In the genomic region with DNA sequence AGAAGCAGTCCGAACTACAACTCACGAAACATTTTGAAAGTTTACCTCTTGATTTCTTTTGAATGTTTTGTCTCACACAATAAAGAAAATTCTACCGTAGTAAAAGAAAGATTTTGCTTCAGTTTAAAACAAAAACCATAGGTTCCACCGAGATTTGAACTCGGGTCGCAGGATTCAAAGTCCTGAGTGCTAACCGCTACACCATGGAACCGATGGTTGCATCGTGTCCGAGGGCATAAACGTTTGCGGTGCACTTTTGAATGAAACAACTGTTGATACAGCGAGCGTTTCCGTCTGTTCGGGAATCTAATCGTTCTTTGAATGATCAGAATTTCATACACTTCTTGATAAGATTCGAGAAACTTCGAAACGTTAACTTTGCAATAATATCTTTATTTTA, we compare ENCODE assay signal across 3 worm cellular contexts.
TF ChIP-seq lines count a peak whose summit lies in the region.

No protein-coding gene starts in this region.

TF ChIP-seq in whole organism, L1 larva, 84 proteins besides CTCF, POLR2A, EP300 and RAD21 (continued from another document and continues in another):
- TF ChIP-seq snpc-4 (tag; optimal IDR thresholded peaks at IDR 0.05; lab: Kevin White, UChicago) (no peak), ceh-90 (tag; optimal IDR thresholded peaks at IDR 0.05; lab: Kevin White, UChicago) (no peak), lin-13 (GFP tag; optimal IDR thresholded peaks at IDR 0.05; lab: Kevin White, UChicago) (peak; percentile 11), xbp-1 (tag; optimal IDR thresholded peaks at IDR 0.05; lab: Kevin White, UChicago) (peak; percentile 23), ets-5 (GFP tag; IDR thresholded peaks at IDR 0.05; lab: Robert Waterston, UW) (no peak), nhr-71 (tag; optimal IDR thresholded peaks at IDR 0.05; lab: Kevin White, UChicago) (peak; percentile 83), grh-1 (GFP tag; IDR thresholded peaks at IDR 0.05; lab: Robert Waterston, UW) (peak; percentile 37; the same call in 1 of the 2 replicates), pax-3 (tag; optimal IDR thresholded peaks at IDR 0.05; lab: Kevin White, UChicago) (no peak), unc-130 (tag; optimal IDR thresholded peaks at IDR 0.05; lab: Kevin White, UChicago) (peak; percentile 63), nhr-90 (tag; optimal IDR thresholded peaks at IDR 0.05; lab: Kevin White, UChicago; ENCODE audit: poor library complexity) (peak; percentile 79), swsn-7 (tag; optimal IDR thresholded peaks at IDR 0.05; lab: Kevin White, UChicago) (peak; percentile 37), mep-1 (tag; optimal IDR thresholded peaks at IDR 0.05; lab: Kevin White, UChicago) (peak; percentile 61), C04F5.9 (tag; optimal IDR thresholded peaks at IDR 0.05; lab: Kevin White, UChicago) (no peak), nhr-237 (tag; optimal IDR thresholded peaks at IDR 0.05; lab: Kevin White, UChicago) (no peak), dpl-1 (GFP tag; optimal IDR thresholded peaks at IDR 0.05; lab: Kevin White, UChicago) (peak; percentile 21 to 36 (median 25)), irx-1 (tag; optimal IDR thresholded peaks at IDR 0.05; lab: Kevin White, UChicago) (peak; percentile 9), sox-4 (tag; optimal IDR thresholded peaks at IDR 0.05; lab: Kevin White, UChicago) (no peak), ceh-8 (GFP tag; optimal IDR thresholded peaks at IDR 0.05; lab: Kevin White, UChicago) (no peak), nhr-20 (tag; optimal IDR thresholded peaks at IDR 0.05; lab: Kevin White, UChicago) (peak; percentile 72), nhr-77 (tag; optimal IDR thresholded peaks at IDR 0.05; lab: Kevin White, UChicago) (no peak), unc-62 (GFP tag; optimal IDR thresholded peaks at IDR 0.05; lab: Kevin White, UChicago) (no peak), unc-30 (tag; optimal IDR thresholded peaks at IDR 0.05; lab: Kevin White, UChicago) (no peak), nhr-76 (tag; optimal IDR thresholded peaks at IDR 0.05; lab: Kevin White, UChicago) (no peak), C16A3.4 (tag; optimal IDR thresholded peaks at IDR 0.05; lab: Kevin White, UChicago) (peak; percentile 73), blmp-1 (tag; optimal IDR thresholded peaks at IDR 0.05; lab: Kevin White, UChicago) (peak; percentile 28), ama-1 (optimal IDR thresholded peaks at IDR 0.05; lab: Kevin White, UChicago) (peak; percentile 55), egl-27 (tag; optimal IDR thresholded peaks at IDR 0.05; lab: Kevin White, UChicago) (no peak), vab-15 (tag; optimal IDR thresholded peaks at IDR 0.05; lab: Kevin White, UChicago) (no peak), pqm-1 (tag; optimal IDR thresholded peaks at IDR 0.05; lab: Kevin White, UChicago) (no peak), snu-23 (GFP tag; optimal IDR thresholded peaks at IDR 0.05; lab: Kevin White, UChicago) (peak; percentile 84), mab-9 (GFP tag; IDR thresholded peaks at IDR 0.05; lab: Robert Waterston, UW) (peak; percentile 14; the same call in 1 of the 2 replicates), C34B4.2 (tag; optimal IDR thresholded peaks at IDR 0.05; lab: Kevin White, UChicago) (no peak), sptf-1 (tag; optimal IDR thresholded peaks at IDR 0.05; lab: Kevin White, UChicago) (no peak), elt-2 (tag; optimal IDR thresholded peaks at IDR 0.05; lab: Kevin White, UChicago) (peak; percentile 46), zip-4 (GFP tag; optimal IDR thresholded peaks at IDR 0.05; lab: Kevin White, UChicago) (no peak), fkh-10 (GFP tag; optimal IDR thresholded peaks at IDR 0.05; lab: Kevin White, UChicago) (no peak), mdl-1 (tag; optimal IDR thresholded peaks at IDR 0.05; lab: Kevin White, UChicago) (peak in 1 of 2 experiments; percentile 59), lin-35 (GFP tag; optimal IDR thresholded peaks at IDR 0.05; lab: Kevin White, UChicago) (peak; percentile 23 to 75), hlh-4 (tag; optimal IDR thresholded peaks at IDR 0.05; lab: Kevin White, UChicago) (no peak), nhr-47 (tag; optimal IDR thresholded peaks at IDR 0.05; lab: Kevin White, UChicago) (peak; percentile 66), tlp-1 (tag; optimal IDR thresholded peaks at IDR 0.05; lab: Kevin White, UChicago) (no peak), jun-1 (tag; optimal IDR thresholded peaks at IDR 0.05; lab: Kevin White, UChicago) (no peak), lin-14 (GFP tag; optimal IDR thresholded peaks at IDR 0.05; lab: Kevin White, UChicago) (peak; percentile 66)

TF ChIP-seq in whole organism, L3 larva, 47 proteins besides CTCF, POLR2A, EP300 and RAD21 (continued from another document):
- TF ChIP-seq ama-1 (optimal IDR thresholded peaks at IDR 0.05; lab: Kevin White, UChicago) (peak; percentile 89), hmg-11 (tag; optimal IDR thresholded peaks at IDR 0.05; lab: Kevin White, UChicago) (no peak), elt-2 (tag; optimal IDR thresholded peaks at IDR 0.05; lab: Kevin White, UChicago) (peak; percentile 77), ztf-4 (tag; optimal IDR thresholded peaks at IDR 0.05; lab: Kevin White, UChicago) (no peak), ceh-16 (tag; optimal IDR thresholded peaks at IDR 0.05; lab: Kevin White, UChicago) (no peak), nhr-237 (tag; optimal IDR thresholded peaks at IDR 0.05; lab: Kevin White, UChicago) (no peak), fkh-10 (GFP tag; optimal IDR thresholded peaks at IDR 0.05; lab: Kevin White, UChicago) (no peak), pqm-1 (tag; optimal IDR thresholded peaks at IDR 0.05; lab: Kevin White, UChicago) (peak; percentile 59)

TF ChIP-seq in whole organism, young adult, 124 proteins besides CTCF, POLR2A, EP300 and RAD21 (continued from another document and continues in another):
- TF ChIP-seq bed-2 (GFP tag; IDR thresholded peaks at IDR 0.05; lab: Robert Waterston, UW) (no peak), B0261.1 (tag; optimal IDR thresholded peaks at IDR 0.05; lab: Kevin White, UChicago) (peak; percentile 88), ztf-18 (tag; optimal IDR thresholded peaks at IDR 0.05; lab: Kevin White, UChicago) (peak; percentile 59), gei-17 (GFP tag; optimal IDR thresholded peaks at IDR 0.05; lab: Kevin White, UChicago) (no peak), rec-8 (tag; optimal IDR thresholded peaks at IDR 0.05; lab: Kevin White, UChicago) (peak in 1 of 2 experiments; percentile 38), him-1 (tag; optimal IDR thresholded peaks at IDR 0.05; lab: Kevin White, UChicago) (peak; percentile 79), dpff-1 (tag; optimal IDR thresholded peaks at IDR 0.05; lab: Kevin White, UChicago) (no peak), chd-7 (tag; optimal IDR thresholded peaks at IDR 0.05; lab: Kevin White, UChicago) (peak; percentile 51), madf-3 (GFP tag; IDR thresholded peaks at IDR 0.05; lab: Robert Waterston, UW) (0 out of 2 replicates have a peak, but pooled peaks have one; percentile 25), dox-1 (GFP tag; IDR thresholded peaks at IDR 0.05; lab: Robert Waterston, UW) (peak; percentile 65; the same call in 1 of the 2 replicates), Y95B8A.8 (GFP tag; IDR thresholded peaks at IDR 0.05; lab: Robert Waterston, UW) (0 out of 2 replicates have a peak, but pooled peaks have one; percentile 10), ceh-40 (GFP tag; IDR thresholded peaks at IDR 0.05; lab: Robert Waterston, UW) (0 out of 2 replicates have a peak, but pooled peaks have one; percentile 28), F22D6.2 (tag; optimal IDR thresholded peaks at IDR 0.05; lab: Kevin White, UChicago) (peak; percentile 38), Y67H2A.10 (GFP tag; conservative IDR thresholded peaks at IDR 0.05; lab: Robert Waterston, UW) (no peak), lin-26 (GFP tag; IDR thresholded peaks at IDR 0.05; lab: Robert Waterston, UW) (peak; percentile 83), nhr-80 (tag; optimal IDR thresholded peaks at IDR 0.05; lab: Kevin White, UChicago) (peak; percentile 63), lin-40 (tag; optimal IDR thresholded peaks at IDR 0.05; lab: Kevin White, UChicago) (peak; percentile 60), F52B5.7 (tag; optimal IDR thresholded peaks at IDR 0.05; lab: Kevin White, UChicago) (no peak), cebp-1 (GFP tag; IDR thresholded peaks at IDR 0.05; lab: Robert Waterston, UW) (no peak), cebp-1 (tag; optimal IDR thresholded peaks at IDR 0.05; lab: Kevin White, UChicago) (peak; percentile 58), dpl-1 (GFP tag; optimal IDR thresholded peaks at IDR 0.05; lab: Kevin White, UChicago) (no peak), D2030.7 (GFP tag; IDR thresholded peaks at IDR 0.05; lab: Robert Waterston, UW) (peak; percentile 46), ceh-100 (GFP tag; IDR thresholded peaks at IDR 0.05; lab: Robert Waterston, UW) (peak; percentile 62), F55B11.4 (tag; optimal IDR thresholded peaks at IDR 0.05; lab: Kevin White, UChicago; ENCODE audit: borderline replicate concordance, insufficient read depth) (no peak), hmg-20 (GFP tag; IDR thresholded peaks at IDR 0.05; lab: Robert Waterston, UW) (no peak), unc-130 (GFP tag; optimal IDR thresholded peaks at IDR 0.05; lab: Kevin White, UChicago) (peak; percentile 35), nfya-1 (tag; optimal IDR thresholded peaks at IDR 0.05; lab: Kevin White, UChicago; ENCODE audit: borderline replicate concordance, insufficient read depth) (no peak), lsl-1 (GFP tag; optimal IDR thresholded peaks at IDR 0.05; lab: Kevin White, UChicago) (peak; percentile 42), xnd-1 (tag; optimal IDR thresholded peaks at IDR 0.05; lab: Kevin White, UChicago) (no peak), B0019.2 (GFP tag; conservative IDR thresholded peaks at IDR 0.05; lab: Robert Waterston, UW) (no peak), nhr-179 (tag; optimal IDR thresholded peaks at IDR 0.05; lab: Kevin White, UChicago) (no peak), ccch-3 (GFP tag; optimal IDR thresholded peaks at IDR 0.05; lab: Kevin White, UChicago) (no peak), snpc-1.3 (tag; optimal IDR thresholded peaks at IDR 0.05; lab: Kevin White, UChicago; ENCODE audit: insufficient read depth) (no peak), ztf-22 (GFP tag; optimal IDR thresholded peaks at IDR 0.05; lab: Kevin White, UChicago) (no peak), egl-44 (GFP tag; IDR thresholded peaks at IDR 0.05; lab: Robert Waterston, UW) (0 out of 2 replicates have a peak, but pooled peaks have one; percentile 36), pbrm-1 (GFP tag; IDR thresholded peaks at IDR 0.05; lab: Robert Waterston, UW) (peak; percentile 72), C06A6.2 (GFP tag; conservative IDR thresholded peaks at IDR 0.05; lab: Robert Waterston, UW) (no peak), tbp1 (GFP tag; optimal IDR thresholded peaks at IDR 0.05; lab: Kevin White, UChicago) (peak; percentile 92), somi-1 (GFP tag; optimal IDR thresholded peaks at IDR 0.05; lab: Kevin White, UChicago) (peak; percentile 30), pha-4 (tag; optimal IDR thresholded peaks at IDR 0.05; lab: Kevin White, UChicago) (no peak), snpc-4 (GFP tag; optimal IDR thresholded peaks at IDR 0.05; lab: Kevin White, UChicago) (peak; percentile 53), snpc-4 (tag; optimal IDR thresholded peaks at IDR 0.05; lab: Kevin White, UChicago) (peak in 2 of 4 experiments; percentile 13 to 63), ceh-79 (tag; optimal IDR thresholded peaks at IDR 0.05; lab: Kevin White, UChicago) (peak; percentile 54), C17E4.6 (GFP tag; IDR thresholded peaks at IDR 0.05; lab: Robert Waterston, UW) (0 out of 2 replicates have a peak, but pooled peaks have one; percentile 48), ztf-26 (tag; optimal IDR thresholded peaks at IDR 0.05; lab: Kevin White, UChicago) (peak; percentile 17), ama-1 (optimal IDR thresholded peaks at IDR 0.05; lab: Kevin White, UChicago) (no peak), ama-1 (GFP tag; optimal IDR thresholded peaks at IDR 0.05; lab: Kevin White, UChicago) (peak in 1 of 2 experiments; percentile 31), nhr-120 (GFP tag; IDR thresholded peaks at IDR 0.05; lab: Robert Waterston, UW) (no peak), F49E8.2 (tag; optimal IDR thresholded peaks at IDR 0.05; lab: Kevin White, UChicago; ENCODE audit: insufficient read depth) (no peak), attf-6 (GFP tag; IDR thresholded peaks at IDR 0.05; lab: Robert Waterston, UW) (no peak), F37B4.10 (GFP tag; IDR thresholded peaks at IDR 0.05; lab: Robert Waterston, UW) (0 out of 2 replicates have a peak, but pooled peaks have one; percentile 71), hlh-12 (tag; optimal IDR thresholded peaks at IDR 0.05; lab: Kevin White, UChicago) (no peak), lag-1 (GFP tag; IDR thresholded peaks at IDR 0.05; lab: Robert Waterston, UW) (no peak), attf-5 (GFP tag; optimal IDR thresholded peaks at IDR 0.05; lab: Kevin White, UChicago) (peak; percentile 61), athp-1 (tag; optimal IDR thresholded peaks at IDR 0.05; lab: Kevin White, UChicago) (peak; percentile 51), snpc-1.1 (tag; optimal IDR thresholded peaks at IDR 0.05; lab: Kevin White, UChicago; ENCODE audit: insufficient read depth) (no peak), T26A5.8 (tag; optimal IDR thresholded peaks at IDR 0.05; lab: Kevin White, UChicago) (no peak), repo-1 (tag; optimal IDR thresholded peaks at IDR 0.05; lab: Kevin White, UChicago) (peak; percentile 81), Y79H2A.3 (GFP tag; conservative IDR thresholded peaks at IDR 0.05; lab: Robert Waterston, UW) (no peak), hlh-26 (GFP tag; conservative IDR thresholded peaks at IDR 0.05; lab: Robert Waterston, UW) (no peak), Y56A3A.18 (GFP tag; IDR thresholded peaks at IDR 0.05; lab: Robert Waterston, UW) (0 out of 2 replicates have a peak, but pooled peaks have one; percentile 31), rpc-1 (optimal IDR thresholded peaks at IDR 0.05; lab: Kevin White, UChicago) (peak; percentile 74), rpc-1 (tag; optimal IDR thresholded peaks at IDR 0.05; lab: Kevin White, UChicago) (peak; percentile 90), F57A8.1 (GFP tag; optimal IDR thresholded peaks at IDR 0.05; lab: Kevin White, UChicago) (no peak), B0336.3 (GFP tag; IDR thresholded peaks at IDR 0.05; lab: Robert Waterston, UW) (peak; percentile 23; the same call in 1 of the 2 replicates), ZK185.1 (tag; optimal IDR thresholded peaks at IDR 0.05; lab: Kevin White, UChicago; ENCODE audit: poor library complexity, severe bottlenecking) (peak; percentile 67), K12H6.12 (tag; optimal IDR thresholded peaks at IDR 0.05; lab: Kevin White, UChicago) (no peak), rcor-1 (GFP tag; IDR thresholded peaks at IDR 0.05; lab: Robert Waterston, UW) (peak; percentile 32; the same call in 1 of the 2 replicates), mes-4 (tag; optimal IDR thresholded peaks at IDR 0.05; lab: Kevin White, UChicago) (peak; percentile 8), nhr-90 (tag; optimal IDR thresholded peaks at IDR 0.05; lab: Kevin White, UChicago) (peak; percentile 68), hmg-1.2 (GFP tag; IDR thresholded peaks at IDR 0.05; lab: Robert Waterston, UW) (peak; percentile 65), snpc-3.4 (tag; optimal IDR thresholded peaks at IDR 0.05; lab: Kevin White, UChicago) (peak; percentile 17), lin-54 (GFP tag; optimal IDR thresholded peaks at IDR 0.05; lab: Kevin White, UChicago) (peak; percentile 55), F10E7.11 (tag; optimal IDR thresholded peaks at IDR 0.05; lab: Kevin White, UChicago) (no peak), ztf-3 (GFP tag; optimal IDR thresholded peaks at IDR 0.05; lab: Kevin White, UChicago) (peak; percentile 59), sptf-2 (GFP tag; optimal IDR thresholded peaks at IDR 0.05; lab: Kevin White, UChicago) (no peak), fkh-3 (tag; optimal IDR thresholded peaks at IDR 0.05; lab: Kevin White, UChicago) (no peak), zim-3 (tag; optimal IDR thresholded peaks at IDR 0.05; lab: Kevin White, UChicago) (peak; percentile 18), ceh-58 (GFP tag; IDR thresholded peaks at IDR 0.05; lab: Robert Waterston, UW) (no peak), unc-62 (GFP tag; optimal IDR thresholded peaks at IDR 0.05; lab: Kevin White, UChicago) (no peak), mcd-1 (GFP tag; IDR thresholded peaks at IDR 0.05; lab: Robert Waterston, UW) (peak; percentile 59)
